Worm (Caenorhabditis elegans): Measurements from ENCODE around the gene mrpl-1.

- TF ChIP-seq mxl-1 (tag; optimal IDR thresholded peaks at IDR 0.05) = no peak
- TF ChIP-seq C17E4.6 (GFP tag; IDR thresholded peaks at IDR 0.05) = no peak
Observed at ce11 chrIV:7710824-7711223, 1.3 kb upstream of the mrpl-1 start, which contains the start of gene nhr-8.
